Fruit fly (Drosophila melanogaster) whole organism, wandering third instar larva: ENCODE measurements around the gene CG14229.

Experiments
- Abd-B ChIP-seq: fragments of >200 bp; optimal IDR thresholded peaks from 2 replicates; lab custom pipeline; 2017; ENCODE audit warnings: missing biosample characterization, missing genetic modification characterization
- CG32264 ChIP-seq: fragments of 200-800 bp; sonication (Bioruptor generic); optimal IDR thresholded peaks from 2 replicates; lab custom pipeline; 2016; ENCODE audit warnings: missing biosample characterization, missing genetic modification characterization
- CG9705 ChIP-seq: fragments of 200-800 bp; sonication (Bioruptor generic); optimal IDR thresholded peaks from 2 replicates; lab custom pipeline; 2018; ENCODE audit warnings: missing biosample characterization, mild to moderate bottlenecking, missing genetic modification characterization
- CrebA ChIP-seq: fragments of 200-800 bp; sonication (Bioruptor generic); optimal IDR thresholded peaks from 2 replicates; lab custom pipeline; 2016; ENCODE audit warnings: missing biosample characterization, mild to moderate bottlenecking, missing genetic modification characterization, borderline replicate concordance
- Dfd ChIP-seq: fragments of >200 bp; optimal IDR thresholded peaks from 2 replicates; lab custom pipeline; 2017; ENCODE audit warnings: missing biosample characterization, missing genetic modification characterization
- Dif ChIP-seq: fragments of 200-275, 200-300 bp; sonication (Bioruptor generic); optimal IDR thresholded peaks from 2 replicates; lab custom pipeline; 2018; ENCODE audit warnings: missing biosample characterization, missing genetic modification characterization; ENCODE audit not compliant: partially characterized antibody
- GATAd ChIP-seq: sonication (Bioruptor generic); optimal IDR thresholded peaks from 2 replicates; lab custom pipeline; 2016; ENCODE audit warnings: missing biosample characterization, missing genetic modification characterization
- HLH106 ChIP-seq: fragments of 200-800 bp; optimal IDR thresholded peaks from 3 replicates; lab custom pipeline; 2019; ENCODE audit warnings: missing biosample characterization, mild to moderate bottlenecking, missing genetic modification characterization, moderate library complexity
- Hnf4 ChIP-seq: fragments of 200-800 bp; sonication (Bioruptor generic); optimal IDR thresholded peaks from 2 replicates; lab custom pipeline; 2016; ENCODE audit warnings: missing biosample characterization, mild to moderate bottlenecking, missing genetic modification characterization
- Hr78 ChIP-seq: fragments of >200 bp; optimal IDR thresholded peaks from 2 replicates; lab custom pipeline; 2017; ENCODE audit warnings: missing biosample characterization, missing genetic modification characterization
- Hr83 ChIP-seq: fragments of 200-300 bp; sonication (Bioruptor generic); optimal IDR thresholded peaks from 2 replicates; lab custom pipeline; 2016; ENCODE audit warnings: missing biosample characterization, mild to moderate bottlenecking, missing genetic modification characterization, moderate library complexity; ENCODE audit not compliant: poor library complexity, severe bottlenecking
- Jra ChIP-seq: sonication (Bioruptor generic); optimal IDR thresholded peaks from 2 replicates; lab custom pipeline; 2016; ENCODE audit warnings: missing biosample characterization, missing genetic modification characterization
- Mio ChIP-seq: sonication (Bioruptor generic); optimal IDR thresholded peaks from 2 replicates; lab custom pipeline; 2016; ENCODE audit warnings: missing biosample characterization, missing genetic modification characterization
- Myc ChIP-seq: fragments of >200 bp; optimal IDR thresholded peaks from 2 replicates; lab custom pipeline; 2017
- N ChIP-seq: fragments of >200 bp; optimal IDR thresholded peaks from 2 replicates; lab custom pipeline; 2018; ENCODE audit warnings: missing biosample characterization, missing external identifiers, missing genetic modification characterization
- OdsH ChIP-seq: fragments of 200-800 bp; sonication (Bioruptor generic); optimal IDR thresholded peaks from 2 replicates; lab custom pipeline; 2016; ENCODE audit warnings: missing biosample characterization, mild to moderate bottlenecking, missing genetic modification characterization
- Rel ChIP-seq, 2 experiments: fragments of 200-800 bp; sonication (Bioruptor generic) in 1 of 2; optimal IDR thresholded peaks; 2 replicates in 1 of 2; 3 replicates in 1 of 2; lab custom pipeline; 2016 to 2019; ENCODE audit warnings: mild to moderate bottlenecking in 2 of 2, missing biosample characterization in 2 of 2, missing genetic modification characterization in 2 of 2, moderate library complexity in 1 of 2
- Sp1 ChIP-seq: fragments of 200-800 bp; sonication (Bioruptor generic); optimal IDR thresholded peaks from 3 replicates; lab custom pipeline; 2019; ENCODE audit warnings: missing biosample characterization, mild to moderate bottlenecking, missing genetic modification characterization, moderate library complexity
- Vsx2 ChIP-seq: fragments of 200-300, 225-300 bp; sonication (Bioruptor generic); optimal IDR thresholded peaks from 2 replicates; lab custom pipeline; 2018; ENCODE audit warnings: missing biosample characterization, missing genetic modification characterization; ENCODE audit not compliant: partially characterized antibody
- br ChIP-seq: fragments of 200-800 bp; sonication (Bioruptor generic); optimal IDR thresholded peaks from 2 replicates; lab custom pipeline; 2016; ENCODE audit warnings: missing biosample characterization, missing genetic modification characterization
- brk ChIP-seq: fragments of 200-800 bp; sonication (Bioruptor generic); optimal IDR thresholded peaks from 2 replicates; lab custom pipeline; 2016; ENCODE audit warnings: missing biosample characterization, mild to moderate bottlenecking, missing genetic modification characterization
- dl ChIP-seq, 2 experiments: fragments of 175-275, 200-275 bp in 1 of 2; fragments of 200-275 bp in 1 of 2; sonication (Bioruptor generic); optimal IDR thresholded peaks; lab custom pipeline; 2018; ENCODE audit warnings: mild to moderate bottlenecking in 2 of 2, missing biosample characterization in 2 of 2, missing genetic modification characterization in 2 of 2, moderate library complexity in 2 of 2; ENCODE audit not compliant: partially characterized antibody in 2 of 2, insufficient read depth in 1 of 2
- dmrt93B ChIP-seq: fragments of 200-800 bp; sonication (Bioruptor generic); optimal IDR thresholded peaks from 2 replicates; lab custom pipeline; 2018; ENCODE audit warnings: missing biosample characterization, mild to moderate bottlenecking, missing genetic modification characterization
- dsf ChIP-seq: sonication (Bioruptor generic); optimal IDR thresholded peaks from 2 replicates; lab custom pipeline; 2016; ENCODE audit warnings: missing biosample characterization, missing genetic modification characterization, borderline replicate concordance
- ey ChIP-seq: fragments of 200-800 bp; sonication (Bioruptor generic); optimal IDR thresholded peaks from 2 replicates; lab custom pipeline; 2016; ENCODE audit warnings: missing biosample characterization, missing genetic modification characterization
- foxo ChIP-seq, 2 experiments: fragments of 200-800 bp; sonication (Bioruptor generic); optimal IDR thresholded peaks; 2 replicates in 1 of 2; 3 replicates in 1 of 2; lab custom pipeline; 2016 to 2017; ENCODE audit warnings: missing biosample characterization in 2 of 2, missing genetic modification characterization in 2 of 2
- fru ChIP-seq: fragments of 200-800 bp; sonication (Bioruptor generic); optimal IDR thresholded peaks from 3 replicates; lab custom pipeline; 2016; ENCODE audit warnings: missing biosample characterization, mild to moderate bottlenecking, missing genetic modification characterization
- h ChIP-seq: fragments of 200-800 bp; sonication (Bioruptor generic); optimal IDR thresholded peaks from 3 replicates; lab custom pipeline; 2016; ENCODE audit warnings: missing biosample characterization, mild to moderate bottlenecking, missing genetic modification characterization
- jim ChIP-seq: fragments of 175-275, 200-325 bp; sonication (Bioruptor generic); optimal IDR thresholded peaks from 2 replicates; lab custom pipeline; 2016; ENCODE audit warnings: missing biosample characterization, mild to moderate bottlenecking, missing genetic modification characterization
- lola ChIP-seq: fragments of >200 bp; optimal IDR thresholded peaks from 2 replicates; lab custom pipeline; 2017; ENCODE audit warnings: missing biosample characterization, missing genetic modification characterization
- pan ChIP-seq: fragments of >200 bp; optimal IDR thresholded peaks from 2 replicates; lab custom pipeline; 2017
- psq ChIP-seq: fragments of 200-800 bp; sonication (Bioruptor generic); optimal IDR thresholded peaks from 3 replicates; lab custom pipeline; 2017; ENCODE audit warnings: missing biosample characterization, mild to moderate bottlenecking, missing genetic modification characterization, moderate library complexity
- rgr ChIP-seq: fragments of 200-800 bp; sonication (Bioruptor generic); optimal IDR thresholded peaks from 3 replicates; lab custom pipeline; 2016; ENCODE audit warnings: missing biosample characterization, mild to moderate bottlenecking, missing genetic modification characterization
- sage ChIP-seq: fragments of 200-800 bp; sonication (Bioruptor generic); optimal IDR thresholded peaks from 2 replicates; lab custom pipeline; 2016; ENCODE audit warnings: missing biosample characterization, mild to moderate bottlenecking, missing genetic modification characterization
- sv ChIP-seq: fragments of 200-800 bp; sonication (Bioruptor generic); optimal IDR thresholded peaks from 3 replicates; lab custom pipeline; 2016; ENCODE audit warnings: missing biosample characterization, missing genetic modification characterization
- tai ChIP-seq: sonication (Bioruptor generic); optimal IDR thresholded peaks from 2 replicates; lab custom pipeline; 2016; ENCODE audit warnings: missing biosample characterization, missing genetic modification characterization
- usp ChIP-seq: fragments of >200 bp; optimal IDR thresholded peaks from 2 replicates; lab custom pipeline; 2017; ENCODE audit warnings: missing biosample characterization, missing genetic modification characterization
- woc ChIP-seq: sonication (Bioruptor generic); optimal IDR thresholded peaks from 2 replicates; lab custom pipeline; 2016; ENCODE audit warnings: missing biosample characterization, mild to moderate bottlenecking, missing genetic modification characterization

The CG14229 gene

dm6 chrX:19679207-19679606 lies 15.8 kb downstream of the CG14229 start:
- TF ChIP-seq sv (GFP tag; lab: Kevin White, UChicago) (no peak), foxo (GFP tag; optimal IDR thresholded peaks at IDR 0.05; lab: Kevin White, UChicago) (no peak), usp (GFP tag; lab: Kevin White, UChicago) (no peak), h (GFP tag; lab: Kevin White, UChicago) (no peak), dl (GFP tag; optimal IDR thresholded peaks at IDR 0.05; lab: Kevin White, UChicago; ENCODE audit: insufficient read depth in 1 of 2, partially characterized antibody in 2 of 2) (no peak), Hnf4 (GFP tag; lab: Kevin White, UChicago) (no peak), Hr78 (GFP tag; lab: Kevin White, UChicago) (no peak), lola (GFP tag; lab: Kevin White, UChicago) (no peak), Abd-B (GFP tag; lab: Kevin White, UChicago) (no peak), pan (lab: Kevin White, UChicago) (no peak), fru (no peak), N (GFP tag; lab: Kevin White, UChicago) (no peak), dsf (GFP tag; lab: Kevin White, UChicago) (no peak), Hr83 (no peak), Dfd (GFP tag; lab: Kevin White, UChicago) (no peak), Myc (lab: Kevin White, UChicago) (no peak), Sp1 (GFP tag; lab: Kevin White, UChicago) (no peak)

DNA sequence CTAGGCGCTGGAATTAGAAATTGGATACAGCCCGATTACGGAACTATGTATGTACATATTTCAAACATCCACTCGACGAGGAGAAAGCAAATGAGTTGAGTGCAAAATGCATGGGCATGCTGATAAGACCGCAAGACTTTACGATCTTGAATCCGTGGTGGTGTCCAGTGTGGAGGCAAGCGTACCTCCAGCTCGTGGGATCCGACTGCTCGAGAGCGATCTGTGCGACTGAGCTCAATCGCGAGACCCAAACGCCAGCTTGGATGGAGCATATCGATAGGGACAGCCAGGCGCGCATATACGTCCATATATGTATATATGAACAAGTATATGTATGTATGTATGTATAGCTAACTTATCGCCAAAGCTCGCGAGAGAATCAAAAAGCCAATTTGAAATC lies 19.4 kb downstream of the CG14229 start, which contains the start of gene et:
et (minus strand) TSS at position 230 of the 400 bp plus-strand sequence.
- TF ChIP-seq foxo (GFP tag; optimal IDR thresholded peaks at IDR 0.05; lab: Kevin White, UChicago) (no peak), dsf (GFP tag; lab: Kevin White, UChicago) (no peak), Dfd (GFP tag; lab: Kevin White, UChicago) (no peak), fru (no peak), woc (GFP tag; lab: Kevin White, UChicago) (no peak), Mio (GFP tag; lab: Kevin White, UChicago) (no peak), lola (GFP tag; lab: Kevin White, UChicago) (no peak), OdsH (GFP tag; lab: Kevin White, UChicago) (no peak), CG32264 (GFP tag; lab: Kevin White, UChicago) (no peak), GATAd (GFP tag; lab: Kevin White, UChicago) (no peak), jim (no peak), CrebA (GFP tag; lab: Kevin White, UChicago) (no peak), h (GFP tag; lab: Kevin White, UChicago) (no peak), Abd-B (GFP tag; lab: Kevin White, UChicago) (no peak), Sp1 (GFP tag; lab: Kevin White, UChicago) (no peak), Jra (GFP tag; lab: Kevin White, UChicago) (no peak), brk (GFP tag; lab: Kevin White, UChicago) (no peak), N (GFP tag; lab: Kevin White, UChicago) (no peak), br (GFP tag; lab: Kevin White, UChicago) (no peak)
- TF ChIP-seq, all 38 proteins: peak for 0

DNA sequence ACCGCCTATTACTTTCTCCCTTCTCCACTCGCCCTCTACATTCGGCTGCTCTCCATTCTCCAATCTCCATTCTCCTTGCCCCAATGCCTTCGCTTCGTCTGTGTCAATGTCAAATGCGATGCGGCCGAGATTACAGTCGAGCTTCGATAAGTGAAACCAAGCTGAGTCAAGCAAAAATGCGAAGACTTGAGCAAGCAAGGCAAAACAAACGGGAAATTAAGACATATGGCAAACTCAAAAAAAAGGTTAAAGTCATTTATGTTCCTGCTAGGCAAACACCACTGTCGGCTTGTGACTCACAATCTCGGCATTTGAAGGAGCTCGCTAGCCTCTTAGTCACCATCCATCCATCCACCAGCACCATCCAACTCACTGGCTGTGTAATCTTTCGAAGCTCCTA lies 26.6 kb downstream of the CG14229 start:
- TF ChIP-seq tai (GFP tag; lab: Kevin White, UChicago) (no peak), Myc (lab: Kevin White, UChicago) (no peak), Sp1 (GFP tag; lab: Kevin White, UChicago) (peak; percentile 99), CG9705 (peak; percentile 99), N (GFP tag; lab: Kevin White, UChicago) (no peak), Dfd (GFP tag; lab: Kevin White, UChicago) (no peak), Vsx2 (no peak), dl (GFP tag; optimal IDR thresholded peaks at IDR 0.05; lab: Kevin White, UChicago; ENCODE audit: insufficient read depth in 1 of 2, partially characterized antibody in 2 of 2) (no peak), GATAd (GFP tag; lab: Kevin White, UChicago) (peak; percentile 97), foxo (GFP tag; optimal IDR thresholded peaks at IDR 0.05; lab: Kevin White, UChicago) (peak; percentile 98 to 100), Hr83 (peak; percentile 98), sage (GFP tag; lab: Kevin White, UChicago) (peak; percentile 98), OdsH (GFP tag; lab: Kevin White, UChicago) (peak; percentile 99), br (GFP tag; lab: Kevin White, UChicago) (peak; percentile 100), HLH106 (tag; lab: Kevin White, UChicago) (peak; percentile 99), dmrt93B (GFP tag; lab: Kevin White, UChicago) (peak; percentile 98), jim (peak; percentile 94), CrebA (GFP tag; lab: Kevin White, UChicago) (no peak), Dif (GFP tag; lab: Kevin White, UChicago) (no peak), h (GFP tag; lab: Kevin White, UChicago) (peak; percentile 100), rgr (GFP tag; lab: Kevin White, UChicago) (peak; percentile 100), sv (GFP tag; lab: Kevin White, UChicago) (peak; percentile 94), CG32264 (GFP tag; lab: Kevin White, UChicago) (peak; percentile 99), usp (GFP tag; lab: Kevin White, UChicago) (no peak), brk (GFP tag; lab: Kevin White, UChicago) (no peak), lola (GFP tag; lab: Kevin White, UChicago) (no peak), fru (peak; percentile 100), Jra (GFP tag; lab: Kevin White, UChicago) (peak; percentile 100), ey (peak; percentile 100), Rel (GFP tag; optimal IDR thresholded peaks at IDR 0.05; lab: Kevin White, UChicago) (peak; percentile 98), Rel (tag; optimal IDR thresholded peaks at IDR 0.05; lab: Kevin White, UChicago) (peak; percentile 96), Mio (GFP tag; lab: Kevin White, UChicago) (peak; percentile 95), woc (GFP tag; lab: Kevin White, UChicago) (peak; percentile 100), Abd-B (GFP tag; lab: Kevin White, UChicago) (no peak), dsf (GFP tag; lab: Kevin White, UChicago) (peak; percentile 97), pan (lab: Kevin White, UChicago) (no peak), Hnf4 (GFP tag; lab: Kevin White, UChicago) (peak; percentile 100), psq (peak; percentile 99), Hr78 (GFP tag; lab: Kevin White, UChicago) (no peak)
